Fruit fly (Drosophila melanogaster): ENCODE data around the gene Oat.

Oat gene

DNA sequence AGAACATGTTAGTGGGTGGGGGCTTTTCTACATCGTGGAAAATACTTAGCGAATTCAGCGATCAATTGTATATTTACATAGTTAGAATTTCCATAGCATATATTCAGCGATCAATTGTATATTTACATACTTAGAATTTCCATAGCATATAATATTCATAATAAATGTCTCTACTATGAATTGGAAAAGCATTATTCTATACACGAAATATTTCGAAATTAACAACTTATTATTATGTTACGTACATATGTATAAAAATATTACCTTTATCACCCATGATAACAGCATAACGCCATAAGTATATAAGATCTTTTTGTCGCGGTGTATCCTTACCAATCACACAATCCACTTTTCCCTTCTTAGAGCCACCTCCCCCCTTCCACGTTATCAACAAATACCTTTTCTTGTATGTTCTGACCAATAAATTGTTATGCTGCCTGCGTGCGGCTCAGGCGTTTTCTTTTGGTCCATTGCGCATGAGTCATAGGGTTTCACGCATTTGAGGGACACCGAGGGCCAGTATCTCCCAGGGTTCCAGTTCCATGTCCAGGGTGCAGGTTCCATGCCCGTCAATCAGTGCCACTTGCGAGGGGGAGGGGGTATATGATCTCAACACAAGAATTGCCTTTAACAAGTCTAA, 12.7 kb downstream of the Oat start (continued):
- TF ChIP-seq dpn (GFP tag; optimal IDR thresholded peaks at IDR 0.05) (no peak), fd96Cb (tag; optimal IDR thresholded peaks at IDR 0.05) (peak; percentile 64), wek (GFP tag; optimal IDR thresholded peaks at IDR 0.05) (no peak), dmrt11E (tag; optimal IDR thresholded peaks at IDR 0.05) (peak; percentile 96), HLH4C (GFP tag; IDR thresholded peaks at IDR 0.05; ENCODE audit: partially characterized antibody) (no peak), eve (GFP tag; optimal IDR thresholded peaks at IDR 0.05) (no peak), CG12942 (GFP tag; optimal IDR thresholded peaks at IDR 0.05) (no peak), Atf6 (GFP tag; IDR thresholded peaks at IDR 0.05) (no peak), nerfin-1 (tag; optimal IDR thresholded peaks at IDR 0.05) (peak; percentile 49), Poxn (GFP tag; IDR thresholded peaks at IDR 0.05) (no peak), CG2889 (GFP tag; IDR thresholded peaks at IDR 0.05) (no peak; the same call in 2 of the 3 replicates), CG9876 (GFP tag; optimal IDR thresholded peaks at IDR 0.05) (no peak), CG12769 (tag; optimal IDR thresholded peaks at IDR 0.05) (no peak), pan (optimal IDR thresholded peaks at IDR 0.05) (no peak), pan (GFP tag; optimal IDR thresholded peaks at IDR 0.05 in 1 of 2, IDR thresholded peaks at IDR 0.05 in 1 of 2) (no peak), CG30020 (tag; optimal IDR thresholded peaks at IDR 0.05) (peak; percentile 41), tll (GFP tag; optimal IDR thresholded peaks at IDR 0.05) (peak in 1 of 2 experiments; percentile 64), HLH54F (GFP tag; optimal IDR thresholded peaks at IDR 0.05) (no peak), Atf3 (GFP tag; optimal IDR thresholded peaks at IDR 0.05) (no peak), gro (GFP tag; optimal IDR thresholded peaks at IDR 0.05) (no peak), tap (tag; optimal IDR thresholded peaks at IDR 0.05) (no peak), Lhr (GFP tag; optimal IDR thresholded peaks at IDR 0.05) (peak; percentile 36), lov (optimal IDR thresholded peaks at IDR 0.05) (no peak), lov (GFP tag; IDR thresholded peaks at IDR 0.05) (no peak), CG14667 (GFP tag; IDR thresholded peaks at IDR 0.05) (no peak), gsb (GFP tag; IDR thresholded peaks at IDR 0.05) (no peak), hbn (GFP tag; IDR thresholded peaks at IDR 0.05; ENCODE audit: partially characterized antibody) (no peak), pb (GFP tag; optimal IDR thresholded peaks at IDR 0.05) (no peak), slbo (GFP tag; IDR thresholded peaks at IDR 0.05) (no peak), Rfx (GFP tag; IDR thresholded peaks at IDR 0.05) (no peak), Chrac-16 (GFP tag; optimal IDR thresholded peaks at IDR 0.05) (peak; percentile 48), CG33557 (GFP tag; optimal IDR thresholded peaks at IDR 0.05) (peak; percentile 92), CG3163 (GFP tag; optimal IDR thresholded peaks at IDR 0.05) (no peak), CG43689 (GFP tag; IDR thresholded peaks at IDR 0.05) (no peak), bcd (GFP tag; optimal IDR thresholded peaks at IDR 0.05) (no peak), prd (optimal IDR thresholded peaks at IDR 0.05) (no peak), prd (GFP tag; IDR thresholded peaks at IDR 0.05) (peak; percentile 78), nmo (GFP tag; optimal IDR thresholded peaks at IDR 0.05) (peak; percentile 85), CG18262 (tag; optimal IDR thresholded peaks at IDR 0.05) (peak; percentile 93), CG4282 (GFP tag; optimal IDR thresholded peaks at IDR 0.05) (no peak), p53 (GFP tag; optimal IDR thresholded peaks at IDR 0.05) (no peak), Hey (tag; optimal IDR thresholded peaks at IDR 0.05) (no peak), ap (GFP tag; IDR thresholded peaks at IDR 0.05) (no peak), CG31224 (GFP tag; IDR thresholded peaks at IDR 0.05) (no peak), CG15514 (GFP tag; optimal IDR thresholded peaks at IDR 0.05) (no peak), Sox100B (GFP tag; optimal IDR thresholded peaks at IDR 0.05) (peak; percentile 43), NK7.1 (GFP tag; optimal IDR thresholded peaks at IDR 0.05) (no peak), zen (tag; optimal IDR thresholded peaks at IDR 0.05) (peak; percentile 89), az2 (GFP tag; optimal IDR thresholded peaks at IDR 0.05) (peak; percentile 42), CG32772 (GFP tag; IDR thresholded peaks at IDR 0.05) (no peak), CG8290 (GFP tag; optimal IDR thresholded peaks at IDR 0.05) (peak; percentile 61), CG8290 (tag; optimal IDR thresholded peaks at IDR 0.05) (peak in 1 of 2 experiments; percentile 56)

Data from whole organism, embryonic.